Worm (Caenorhabditis elegans) whole organism, early embryonic: ENCODE data around the gene col-141.

Experiments
- B0310.2 ChIP-seq: sonication (generic microtip); optimal IDR thresholded peaks from 2 replicates; lab custom pipeline; 2016; ENCODE audit warnings: mild to moderate bottlenecking, missing genetic modification characterization, missing compliant biosample characterization
- hmg-4 ChIP-seq: fragments of 200-800 bp; sonication (Bioruptor generic); optimal IDR thresholded peaks from 2 replicates; lab custom pipeline; 2018; ENCODE audit warnings: mild to moderate bottlenecking, missing genetic modification characterization, missing compliant biosample characterization
- tbx-11 ChIP-seq: fragments of 200-800 bp; sonication (Bioruptor generic); IDR thresholded peaks from 2 replicates; pipeline ENCODE4 v1.3.6; 2022; ENCODE audit warnings: missing genetic modification characterization, missing compliant biosample characterization

ce11 chrV:6821509-6821908 lies 8.0 kb upstream of the col-141 start, which contains the start of gene T15B7.8:
- TF ChIP-seq B0310.2 (tag; lab: Kevin White, UChicago): no peak
- TF ChIP-seq hmg-4 (GFP tag; lab: Kevin White, UChicago): no peak
- no peak for TF ChIP-seq tbx-11 (GFP tag; lab: Robert Waterston, UW)
